Fruit fly (Drosophila melanogaster) whole organism, wandering third instar larva: Measurements from ENCODE around the gene Acsx4.

Experiments
- Abd-B ChIP-seq: fragments of >200 bp; optimal IDR thresholded peaks from 2 replicates; lab custom pipeline; 2017; ENCODE audit warnings: missing biosample characterization, missing genetic modification characterization
- CG32264 ChIP-seq: fragments of 200-800 bp; sonication (Bioruptor generic); optimal IDR thresholded peaks from 2 replicates; lab custom pipeline; 2016; ENCODE audit warnings: missing biosample characterization, missing genetic modification characterization
- CG9705 ChIP-seq: fragments of 200-800 bp; sonication (Bioruptor generic); optimal IDR thresholded peaks from 2 replicates; lab custom pipeline; 2018; ENCODE audit warnings: missing biosample characterization, mild to moderate bottlenecking, missing genetic modification characterization
- CrebA ChIP-seq: fragments of 200-800 bp; sonication (Bioruptor generic); optimal IDR thresholded peaks from 2 replicates; lab custom pipeline; 2016; ENCODE audit warnings: missing biosample characterization, mild to moderate bottlenecking, missing genetic modification characterization, borderline replicate concordance
- Dfd ChIP-seq: fragments of >200 bp; optimal IDR thresholded peaks from 2 replicates; lab custom pipeline; 2017; ENCODE audit warnings: missing biosample characterization, missing genetic modification characterization
- Dif ChIP-seq: fragments of 200-275, 200-300 bp; sonication (Bioruptor generic); optimal IDR thresholded peaks from 2 replicates; lab custom pipeline; 2018; ENCODE audit warnings: missing biosample characterization, missing genetic modification characterization; ENCODE audit not compliant: partially characterized antibody
- GATAd ChIP-seq: sonication (Bioruptor generic); optimal IDR thresholded peaks from 2 replicates; lab custom pipeline; 2016; ENCODE audit warnings: missing biosample characterization, missing genetic modification characterization
- HLH106 ChIP-seq: fragments of 200-800 bp; optimal IDR thresholded peaks from 3 replicates; lab custom pipeline; 2019; ENCODE audit warnings: missing biosample characterization, mild to moderate bottlenecking, missing genetic modification characterization, moderate library complexity
- Hnf4 ChIP-seq: fragments of 200-800 bp; sonication (Bioruptor generic); optimal IDR thresholded peaks from 2 replicates; lab custom pipeline; 2016; ENCODE audit warnings: missing biosample characterization, mild to moderate bottlenecking, missing genetic modification characterization
- Hr78 ChIP-seq: fragments of >200 bp; optimal IDR thresholded peaks from 2 replicates; lab custom pipeline; 2017; ENCODE audit warnings: missing biosample characterization, missing genetic modification characterization
- Hr83 ChIP-seq: fragments of 200-300 bp; sonication (Bioruptor generic); optimal IDR thresholded peaks from 2 replicates; lab custom pipeline; 2016; ENCODE audit warnings: missing biosample characterization, mild to moderate bottlenecking, missing genetic modification characterization, moderate library complexity; ENCODE audit not compliant: poor library complexity, severe bottlenecking
- Mio ChIP-seq: sonication (Bioruptor generic); optimal IDR thresholded peaks from 2 replicates; lab custom pipeline; 2016; ENCODE audit warnings: missing biosample characterization, missing genetic modification characterization
- Myc ChIP-seq: fragments of >200 bp; optimal IDR thresholded peaks from 2 replicates; lab custom pipeline; 2017
- N ChIP-seq: fragments of >200 bp; optimal IDR thresholded peaks from 2 replicates; lab custom pipeline; 2018; ENCODE audit warnings: missing biosample characterization, missing external identifiers, missing genetic modification characterization
- OdsH ChIP-seq: fragments of 200-800 bp; sonication (Bioruptor generic); optimal IDR thresholded peaks from 2 replicates; lab custom pipeline; 2016; ENCODE audit warnings: missing biosample characterization, mild to moderate bottlenecking, missing genetic modification characterization
- Rel ChIP-seq, 2 experiments: fragments of 200-800 bp; sonication (Bioruptor generic) in 1 of 2; optimal IDR thresholded peaks; 2 replicates in 1 of 2; 3 replicates in 1 of 2; lab custom pipeline; 2016 to 2019; ENCODE audit warnings: mild to moderate bottlenecking in 2 of 2, missing biosample characterization in 2 of 2, missing genetic modification characterization in 2 of 2, moderate library complexity in 1 of 2
- Sp1 ChIP-seq: fragments of 200-800 bp; sonication (Bioruptor generic); optimal IDR thresholded peaks from 3 replicates; lab custom pipeline; 2019; ENCODE audit warnings: missing biosample characterization, mild to moderate bottlenecking, missing genetic modification characterization, moderate library complexity
- Vsx2 ChIP-seq: fragments of 200-300, 225-300 bp; sonication (Bioruptor generic); optimal IDR thresholded peaks from 2 replicates; lab custom pipeline; 2018; ENCODE audit warnings: missing biosample characterization, missing genetic modification characterization; ENCODE audit not compliant: partially characterized antibody
- br ChIP-seq: fragments of 200-800 bp; sonication (Bioruptor generic); optimal IDR thresholded peaks from 2 replicates; lab custom pipeline; 2016; ENCODE audit warnings: missing biosample characterization, missing genetic modification characterization
- brk ChIP-seq: fragments of 200-800 bp; sonication (Bioruptor generic); optimal IDR thresholded peaks from 2 replicates; lab custom pipeline; 2016; ENCODE audit warnings: missing biosample characterization, mild to moderate bottlenecking, missing genetic modification characterization
- dl ChIP-seq, 2 experiments: fragments of 175-275, 200-275 bp in 1 of 2; fragments of 200-275 bp in 1 of 2; sonication (Bioruptor generic); optimal IDR thresholded peaks; lab custom pipeline; 2018; ENCODE audit warnings: mild to moderate bottlenecking in 2 of 2, missing biosample characterization in 2 of 2, missing genetic modification characterization in 2 of 2, moderate library complexity in 2 of 2; ENCODE audit not compliant: partially characterized antibody in 2 of 2, insufficient read depth in 1 of 2
- dmrt93B ChIP-seq: fragments of 200-800 bp; sonication (Bioruptor generic); optimal IDR thresholded peaks from 2 replicates; lab custom pipeline; 2018; ENCODE audit warnings: missing biosample characterization, mild to moderate bottlenecking, missing genetic modification characterization
- dsf ChIP-seq: sonication (Bioruptor generic); optimal IDR thresholded peaks from 2 replicates; lab custom pipeline; 2016; ENCODE audit warnings: missing biosample characterization, missing genetic modification characterization, borderline replicate concordance
- ey ChIP-seq: fragments of 200-800 bp; sonication (Bioruptor generic); optimal IDR thresholded peaks from 2 replicates; lab custom pipeline; 2016; ENCODE audit warnings: missing biosample characterization, missing genetic modification characterization
- foxo ChIP-seq, 2 experiments: fragments of 200-800 bp; sonication (Bioruptor generic); optimal IDR thresholded peaks; 2 replicates in 1 of 2; 3 replicates in 1 of 2; lab custom pipeline; 2016 to 2017; ENCODE audit warnings: missing biosample characterization in 2 of 2, missing genetic modification characterization in 2 of 2
- fru ChIP-seq: fragments of 200-800 bp; sonication (Bioruptor generic); optimal IDR thresholded peaks from 3 replicates; lab custom pipeline; 2016; ENCODE audit warnings: missing biosample characterization, mild to moderate bottlenecking, missing genetic modification characterization
- jim ChIP-seq: fragments of 175-275, 200-325 bp; sonication (Bioruptor generic); optimal IDR thresholded peaks from 2 replicates; lab custom pipeline; 2016; ENCODE audit warnings: missing biosample characterization, mild to moderate bottlenecking, missing genetic modification characterization
- lola ChIP-seq: fragments of >200 bp; optimal IDR thresholded peaks from 2 replicates; lab custom pipeline; 2017; ENCODE audit warnings: missing biosample characterization, missing genetic modification characterization
- pan ChIP-seq: fragments of >200 bp; optimal IDR thresholded peaks from 2 replicates; lab custom pipeline; 2017
- psq ChIP-seq: fragments of 200-800 bp; sonication (Bioruptor generic); optimal IDR thresholded peaks from 3 replicates; lab custom pipeline; 2017; ENCODE audit warnings: missing biosample characterization, mild to moderate bottlenecking, missing genetic modification characterization, moderate library complexity
- tai ChIP-seq: sonication (Bioruptor generic); optimal IDR thresholded peaks from 2 replicates; lab custom pipeline; 2016; ENCODE audit warnings: missing biosample characterization, missing genetic modification characterization
- usp ChIP-seq: fragments of >200 bp; optimal IDR thresholded peaks from 2 replicates; lab custom pipeline; 2017; ENCODE audit warnings: missing biosample characterization, missing genetic modification characterization
- woc ChIP-seq: sonication (Bioruptor generic); optimal IDR thresholded peaks from 2 replicates; lab custom pipeline; 2016; ENCODE audit warnings: missing biosample characterization, mild to moderate bottlenecking, missing genetic modification characterization

Acsx4 gene

DNA sequence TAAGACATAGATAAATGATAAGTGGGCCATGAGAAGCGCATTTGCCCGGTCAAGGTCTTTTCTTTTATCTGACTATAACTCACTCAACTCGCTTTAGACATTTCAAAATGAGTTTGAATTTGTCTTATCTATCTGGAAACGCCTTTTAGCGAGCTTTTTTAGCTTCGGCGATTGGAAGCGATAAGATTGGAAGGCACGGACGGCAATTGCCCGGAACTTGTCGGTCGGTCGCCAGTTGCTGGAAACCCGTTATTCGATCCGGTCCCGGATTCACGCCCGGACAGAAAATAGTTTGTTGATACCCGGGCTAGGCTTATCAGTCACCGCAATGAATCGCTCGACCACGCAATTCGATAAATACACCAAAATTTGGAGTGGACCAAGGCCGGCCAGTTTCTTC is at the start of gene Acsx4:
Gene Acsx4, plus strand, starts transcription at position 233 of the 400 bp plus-strand sequence.
- no peak for TF ChIP-seq Dfd (GFP tag; lab: Kevin White, UChicago)
- no peak for TF ChIP-seq Myc (lab: Kevin White, UChicago)
- TF ChIP-seq woc (GFP tag; lab: Kevin White, UChicago), result no peak
- TF ChIP-seq GATAd, result no peak
- no peak for TF ChIP-seq Dif (GFP tag; lab: Kevin White, UChicago)
- TF ChIP-seq Hr78 (GFP tag; lab: Kevin White, UChicago), result no peak
- no peak for TF ChIP-seq dsf (GFP tag; lab: Kevin White, UChicago)
- TF ChIP-seq OdsH (GFP tag; lab: Kevin White, UChicago), result no peak
- no peak for TF ChIP-seq CrebA
- no peak for TF ChIP-seq dl (GFP tag; optimal IDR thresholded peaks at IDR 0.05; lab: Kevin White, UChicago; ENCODE audit: insufficient read depth in 1 of 2, partially characterized antibody in 2 of 2)
- no peak for TF ChIP-seq Hr83
- TF ChIP-seq CG9705 (GFP tag; lab: Kevin White, UChicago), result no peak
- no peak for TF ChIP-seq Mio (GFP tag; lab: Kevin White, UChicago)
- no peak for TF ChIP-seq usp (GFP tag; lab: Kevin White, UChicago)
- no peak for TF ChIP-seq dmrt93B (GFP tag; lab: Kevin White, UChicago)
- TF ChIP-seq foxo (GFP tag; optimal IDR thresholded peaks at IDR 0.05; lab: Kevin White, UChicago), result no peak
- TF ChIP-seq pan (lab: Kevin White, UChicago), result no peak
- no peak for TF ChIP-seq CG32264 (GFP tag; lab: Kevin White, UChicago)
- TF ChIP-seq psq, result no peak
- no peak for TF ChIP-seq Vsx2 (GFP tag; lab: Kevin White, UChicago)
- TF ChIP-seq, all 38 proteins: peak for 0

DNA sequence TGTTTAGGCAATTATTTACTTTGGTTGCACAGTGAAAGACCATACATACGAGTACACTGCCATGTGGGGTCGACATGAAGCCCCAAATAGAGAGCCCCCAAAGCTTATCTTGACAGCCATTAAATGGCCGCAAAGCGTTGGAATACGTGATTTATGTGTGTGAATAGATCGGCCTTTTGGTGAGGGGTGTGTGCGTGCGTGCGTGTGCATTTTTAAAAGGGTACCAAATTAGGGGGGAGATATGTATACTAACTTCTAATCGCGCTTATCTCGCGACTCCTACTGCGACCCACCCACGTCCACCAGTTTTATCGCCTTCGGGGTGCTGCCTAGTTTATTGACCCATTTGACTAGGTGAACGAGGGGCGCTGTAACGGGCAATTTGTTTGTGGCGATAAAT is 40.4 kb upstream of the Acsx4 start:
- no peak for TF ChIP-seq lola (GFP tag; lab: Kevin White, UChicago)
- no peak for TF ChIP-seq OdsH (GFP tag; lab: Kevin White, UChicago)
- TF ChIP-seq Hr83, result no peak

DNA sequence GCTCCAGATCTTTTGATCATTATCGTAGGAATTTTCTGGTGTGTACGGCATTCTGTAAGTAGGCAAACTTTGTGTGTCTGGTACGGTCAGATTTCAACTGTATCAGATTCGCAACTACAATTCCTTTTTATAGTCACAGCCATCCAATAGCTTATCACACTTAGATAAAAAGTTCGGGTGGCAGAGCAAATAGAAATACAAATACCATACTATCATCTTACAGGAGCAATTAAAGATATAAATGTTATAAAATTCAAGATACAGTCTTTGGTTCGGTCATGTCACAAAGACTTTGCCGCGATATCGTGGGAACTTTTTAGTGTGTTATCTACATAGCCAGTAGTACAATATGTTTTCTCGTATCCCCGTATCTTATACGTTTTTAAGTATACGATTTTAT is 10.2 kb upstream of the Acsx4 start, which contains the start of gene Acsx1L:
Gene Acsx1L, minus strand, starts transcription at position 101 of the 400 bp plus-strand sequence.
- TF ChIP-seq GATAd (no peak), dl (GFP tag; optimal IDR thresholded peaks at IDR 0.05; lab: Kevin White, UChicago; ENCODE audit: insufficient read depth in 1 of 2, partially characterized antibody in 2 of 2) (no peak), br (no peak), ey (GFP tag; lab: Kevin White, UChicago) (no peak), Vsx2 (GFP tag; lab: Kevin White, UChicago) (no peak), pan (lab: Kevin White, UChicago) (no peak), Hr78 (GFP tag; lab: Kevin White, UChicago) (no peak), CrebA (no peak), Sp1 (GFP tag; lab: Kevin White, UChicago) (no peak), N (GFP tag; lab: Kevin White, UChicago) (no peak), Hnf4 (GFP tag; lab: Kevin White, UChicago) (no peak), dsf (GFP tag; lab: Kevin White, UChicago) (no peak), psq (no peak), tai (GFP tag; lab: Kevin White, UChicago) (no peak), woc (GFP tag; lab: Kevin White, UChicago) (no peak)

DNA sequence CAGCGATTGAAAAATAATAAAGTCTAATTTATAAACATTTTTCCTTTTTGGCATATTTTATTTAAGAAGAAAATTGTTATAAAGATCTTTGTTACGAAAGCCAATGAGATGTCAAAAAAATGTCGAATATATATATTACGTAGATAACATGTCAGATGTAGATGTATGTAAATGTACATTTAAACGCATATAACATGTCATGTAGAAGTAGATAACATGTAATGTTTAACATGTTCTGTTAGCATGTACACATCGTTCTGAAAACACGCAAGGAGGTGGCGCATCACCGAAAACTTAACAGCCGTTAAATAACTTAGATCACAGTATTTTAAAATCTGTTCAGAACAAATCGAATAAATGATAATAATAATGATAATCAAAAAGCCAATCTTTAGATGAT is 9.2 kb upstream of the Acsx4 start:
- no peak for TF ChIP-seq Myc (lab: Kevin White, UChicago)
- no peak for TF ChIP-seq tai (GFP tag; lab: Kevin White, UChicago)
- TF ChIP-seq dmrt93B (GFP tag; lab: Kevin White, UChicago), result no peak
- TF ChIP-seq OdsH (GFP tag; lab: Kevin White, UChicago), result no peak
- TF ChIP-seq ey (GFP tag; lab: Kevin White, UChicago), result no peak
- no peak for TF ChIP-seq foxo (GFP tag; optimal IDR thresholded peaks at IDR 0.05; lab: Kevin White, UChicago)
- TF ChIP-seq Abd-B (GFP tag; lab: Kevin White, UChicago), result no peak
- no peak for TF ChIP-seq Sp1 (GFP tag; lab: Kevin White, UChicago)
- TF ChIP-seq Hr78 (GFP tag; lab: Kevin White, UChicago), result no peak
- TF ChIP-seq jim (GFP tag; lab: Kevin White, UChicago), result no peak
- no peak for TF ChIP-seq brk (GFP tag; lab: Kevin White, UChicago)
- TF ChIP-seq woc (GFP tag; lab: Kevin White, UChicago), result no peak
- TF ChIP-seq Vsx2 (GFP tag; lab: Kevin White, UChicago), result no peak
- TF ChIP-seq Rel (GFP tag; optimal IDR thresholded peaks at IDR 0.05; lab: Kevin White, UChicago), result no peak
- TF ChIP-seq Rel (tag; optimal IDR thresholded peaks at IDR 0.05; lab: Kevin White, UChicago), result no peak
- TF ChIP-seq fru (GFP tag; lab: Kevin White, UChicago), result no peak
- no peak for TF ChIP-seq usp (GFP tag; lab: Kevin White, UChicago)
- no peak for TF ChIP-seq HLH106
- no peak for TF ChIP-seq dsf (GFP tag; lab: Kevin White, UChicago)
- no peak for TF ChIP-seq pan (lab: Kevin White, UChicago)
